Worm (Caenorhabditis elegans) whole organism, mixed stage, embryonic: ENCODE measurements around the gene F10C2.7.

Source experiments
- M03D4.4 ChIP-seq: sonication (generic microtip); optimal IDR thresholded peaks from 2 replicates; lab custom pipeline; 2017; ENCODE audit warnings: mild to moderate bottlenecking, missing genetic modification characterization, missing compliant biosample characterization
- ceh-83 ChIP-seq: fragments of 200-800 bp; sonication (Bioruptor generic); optimal IDR thresholded peaks from 2 replicates; lab custom pipeline; 2018; ENCODE audit warnings: mild to moderate bottlenecking, missing genetic modification characterization, missing compliant biosample characterization
- cnd-1 ChIP-seq: fragments of 200-800 bp; sonication (Bioruptor generic); optimal IDR thresholded peaks from 2 replicates; lab custom pipeline; 2018; ENCODE audit warnings: mild to moderate bottlenecking, missing genetic modification characterization, missing compliant biosample characterization
- elt-3 ChIP-seq: fragments of 150-350 bp; optimal IDR thresholded peaks from 2 replicates; lab custom pipeline; 2014; ENCODE audit warnings: missing biosample characterization, missing genetic modification characterization
- flh-1 ChIP-seq: fragments of 200-800 bp; sonication (Bioruptor generic); optimal IDR thresholded peaks from 2 replicates; lab custom pipeline; 2018; ENCODE audit warnings: mild to moderate bottlenecking, missing genetic modification characterization, moderate library complexity, missing compliant biosample characterization
- hlh-1 ChIP-seq: fragments of 150-350 bp; optimal IDR thresholded peaks from 2 replicates; lab custom pipeline; 2014; ENCODE audit warnings: missing biosample characterization, missing genetic modification reagents, missing genetic modification characterization
- lin-32 ChIP-seq: fragments of 200-800 bp; sonication (Bioruptor generic); optimal IDR thresholded peaks from 2 replicates; lab custom pipeline; 2018; ENCODE audit warnings: mild to moderate bottlenecking, missing genetic modification characterization, missing compliant biosample characterization
- mls-2 ChIP-seq: sonication (generic microtip); optimal IDR thresholded peaks from 2 replicates; lab custom pipeline; 2016; ENCODE audit warnings: mild to moderate bottlenecking, missing genetic modification characterization, moderate library complexity, missing compliant biosample characterization
- nhr-12 ChIP-seq: fragments of 150-350 bp; optimal IDR thresholded peaks from 2 replicates; lab custom pipeline; 2014; ENCODE audit warnings: missing biosample characterization, missing genetic modification characterization
- nhr-237 ChIP-seq: fragments of 150-350 bp; optimal IDR thresholded peaks from 2 replicates; lab custom pipeline; 2014; ENCODE audit warnings: missing biosample characterization, missing genetic modification characterization
- nhr-76 ChIP-seq: sonication (generic microtip); optimal IDR thresholded peaks from 2 replicates; lab custom pipeline; 2017; ENCODE audit warnings: missing biosample characterization, missing genetic modification characterization
- pha-4 ChIP-seq: fragments of 150-350 bp; optimal IDR thresholded peaks from 2 replicates; lab custom pipeline; 2018; ENCODE audit warnings: missing biosample characterization, missing genetic modification reagents, missing genetic modification characterization
- sem-2 ChIP-seq: fragments of 200-800 bp; sonication (Bioruptor generic); optimal IDR thresholded peaks from 2 replicates; lab custom pipeline; 2018; ENCODE audit warnings: mild to moderate bottlenecking, missing genetic modification characterization, missing compliant biosample characterization
- tbx-8 ChIP-seq: fragments of 200-800 bp; sonication (Bioruptor generic); optimal IDR thresholded peaks from 2 replicates; lab custom pipeline; 2018; ENCODE audit warnings: mild to moderate bottlenecking, missing genetic modification characterization, moderate library complexity, missing compliant biosample characterization
- unc-120 ChIP-seq: sonication (generic microtip); optimal IDR thresholded peaks from 2 replicates; lab custom pipeline; 2017; ENCODE audit warnings: missing genetic modification characterization, missing compliant biosample characterization; ENCODE audit not compliant: poor library complexity, severe bottlenecking
- unc-62 ChIP-seq: fragments of 150-350 bp; optimal IDR thresholded peaks from 2 replicates; lab custom pipeline; 2014; ENCODE audit warnings: missing biosample characterization, missing genetic modification reagents, missing genetic modification characterization
- ztf-11 ChIP-seq: fragments of 150-350 bp; optimal IDR thresholded peaks from 2 replicates; lab custom pipeline; 2014; ENCODE audit warnings: missing biosample characterization, missing genetic modification characterization

Gene F10C2.7

ce11 chrV:12098123-12098522, 44.4 kb downstream of the F10C2.7 start, which contains the start of gene nhr-209:
TSS of gene nhr-209 (plus strand) at chrV:12098149.
- no peak for TF ChIP-seq pha-4 (tag; lab: Kevin White, UChicago)
- TF ChIP-seq mls-2 (tag; lab: Kevin White, UChicago), result no peak
- TF ChIP-seq elt-3 (tag; lab: Kevin White, UChicago), result no peak
- TF ChIP-seq flh-1 (GFP tag; lab: Kevin White, UChicago), result no peak
- no peak for TF ChIP-seq unc-120 (tag; lab: Kevin White, UChicago)
- TF ChIP-seq nhr-12 (tag; lab: Kevin White, UChicago), result no peak
- TF ChIP-seq tbx-8 (GFP tag; lab: Kevin White, UChicago), result no peak
- no peak for TF ChIP-seq M03D4.4 (tag; lab: Kevin White, UChicago)
- TF ChIP-seq cnd-1 (tag; lab: Kevin White, UChicago), result no peak
- TF ChIP-seq ztf-11, result no peak
- no peak for TF ChIP-seq hlh-1 (tag; lab: Kevin White, UChicago)
- no peak for TF ChIP-seq lin-32 (GFP tag; lab: Kevin White, UChicago)
- TF ChIP-seq unc-62, result no peak

DNA sequence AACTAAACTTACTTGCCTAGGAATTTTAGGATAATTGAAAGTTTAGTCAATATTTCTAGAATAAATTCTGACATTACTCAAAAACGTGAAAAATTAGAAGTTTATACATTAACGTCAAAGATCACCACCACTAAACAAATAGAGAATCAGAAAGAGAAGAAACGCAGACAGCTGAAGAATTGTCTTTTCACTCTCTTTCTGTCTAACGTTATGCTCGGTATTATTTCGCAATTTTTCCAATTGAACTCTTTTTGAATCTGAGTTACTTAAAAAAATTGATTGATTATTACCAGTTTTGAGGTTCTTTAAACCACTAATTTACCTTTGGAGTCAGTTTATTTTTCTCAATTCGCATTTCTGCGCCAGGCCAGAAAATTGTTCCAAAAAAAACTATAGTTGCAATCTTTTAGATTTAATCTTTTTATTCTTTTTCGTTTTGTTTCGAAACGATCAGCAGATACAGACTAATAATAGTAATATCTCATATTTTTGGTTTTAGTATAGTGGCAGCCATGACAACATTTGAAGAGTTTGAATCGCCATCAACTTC, 47.2 kb downstream of the F10C2.7 start, which contains the start of gene nhr-154:
nhr-154 (plus strand) TSS at position 500 of the 550 bp plus-strand sequence.
- TF ChIP-seq nhr-237 (peak; percentile 27), sem-2 (GFP tag; lab: Kevin White, UChicago) (no peak), nhr-76 (tag; lab: Kevin White, UChicago) (no peak)

- TF ChIP-seq ceh-83 (GFP tag; lab: Kevin White, UChicago) (no peak), nhr-237 (no peak)
These were observed 50.2 kb downstream of the F10C2.7 start, which contains the start of gene nhr-153 for ce11 chrV:12103920-12104319. TSS of gene nhr-153 (plus strand) at chrV:12104220.
